Fruit fly (Drosophila melanogaster): Measurements from ENCODE around the gene CG8958.

Gene CG8958

DNA sequence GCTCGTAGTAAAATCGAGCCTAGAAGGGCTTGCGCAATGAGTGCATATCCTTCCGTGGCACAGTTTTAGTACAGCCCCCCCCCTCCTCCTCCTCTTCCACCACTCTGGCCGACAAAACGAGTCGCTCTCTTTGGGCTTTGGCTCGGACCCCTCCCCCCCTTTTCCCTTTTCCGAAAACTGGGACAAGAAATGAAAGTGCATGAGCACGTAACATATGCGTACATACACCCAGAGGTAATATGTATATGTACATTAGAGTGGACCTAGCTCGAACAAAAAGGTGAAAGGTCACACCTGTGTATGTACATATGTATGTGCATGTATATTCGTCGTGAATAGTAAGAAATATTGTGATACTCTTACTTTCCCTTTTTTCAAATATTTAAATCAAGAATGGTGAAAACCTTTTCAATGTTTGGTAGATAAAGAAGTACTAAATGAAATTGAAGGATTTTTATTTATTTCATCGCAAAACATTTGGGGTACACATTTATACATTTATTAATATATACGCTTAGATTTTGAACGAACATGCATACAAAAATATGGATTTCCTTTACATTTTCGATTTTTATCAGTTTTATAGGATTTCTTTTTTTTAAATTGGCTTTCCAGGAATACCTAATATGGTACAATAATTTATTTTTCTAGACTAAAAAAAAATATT is 9.7 kb downstream of the CG8958 start (continued):
- TF ChIP-seq Eip78C (GFP tag), result peak; percentile 65
- TF ChIP-seq CG3919 (GFP tag; optimal IDR thresholded peaks at IDR 0.05), result no peak
- no peak for TF ChIP-seq Hr39 (GFP tag; optimal IDR thresholded peaks at IDR 0.05)
- no peak for TF ChIP-seq Eip93F (GFP tag; optimal IDR thresholded peaks at IDR 0.05)
- peak; percentile 11 for TF ChIP-seq CG6276 (GFP tag; optimal IDR thresholded peaks at IDR 0.05)
- TF ChIP-seq vri (GFP tag; optimal IDR thresholded peaks at IDR 0.05), result peak; percentile 31
- peak; percentile 36 to 44 for TF ChIP-seq ss (GFP tag; optimal IDR thresholded peaks at IDR 0.05)
- TF ChIP-seq Hr38 (GFP tag; optimal IDR thresholded peaks at IDR 0.05), result no peak
- peak; percentile 35 for TF ChIP-seq Eip75B (GFP tag; optimal IDR thresholded peaks at IDR 0.05)
- TF ChIP-seq salr (GFP tag; optimal IDR thresholded peaks at IDR 0.05), result no peak
- peak; percentile 41 for TF ChIP-seq CG15336 (GFP tag; IDR thresholded peaks at IDR 0.05)
- TF ChIP-seq Gug (GFP tag; IDR thresholded peaks at IDR 0.05), result no peak
- 0 out of 3 replicates have a peak, but pooled peaks have one; percentile 19 for TF ChIP-seq eg (GFP tag; IDR thresholded peaks at IDR 0.05)
- TF ChIP-seq achi (GFP tag; optimal IDR thresholded peaks at IDR 0.05), result peak; percentile 22

DNA sequence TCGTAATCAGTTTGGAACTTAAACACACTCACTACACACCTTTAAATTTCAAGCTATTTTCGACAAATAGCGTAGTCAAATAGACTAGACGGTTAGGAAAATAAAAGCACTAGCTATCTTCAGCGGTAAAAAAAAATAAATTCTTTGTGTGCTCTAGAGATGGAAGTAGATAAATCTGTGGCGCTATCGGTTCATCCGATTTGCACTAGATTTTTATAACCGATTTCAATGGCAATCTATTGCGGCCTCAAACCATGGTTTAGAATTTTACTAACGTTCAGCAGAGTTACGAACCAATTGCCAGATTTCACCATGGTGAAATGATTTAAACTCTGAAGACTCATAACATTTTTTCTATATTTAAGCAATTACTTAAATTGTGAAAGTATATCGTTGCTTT is 13.5 kb downstream of the CG8958 start:
- TF ChIP-seq fkh (GFP tag; optimal IDR thresholded peaks at IDR 0.05) (peak; percentile 75), eg (GFP tag; IDR thresholded peaks at IDR 0.05) (0 out of 3 replicates have a peak, but pooled peaks have one; percentile 16), Sox14 (GFP tag; optimal IDR thresholded peaks at IDR 0.05) (peak; percentile 80), CG10669 (GFP tag; optimal IDR thresholded peaks at IDR 0.05) (no peak), Eip78C (GFP tag) (peak; percentile 68), CG8119 (GFP tag; IDR thresholded peaks at IDR 0.05) (no peak)

DNA sequence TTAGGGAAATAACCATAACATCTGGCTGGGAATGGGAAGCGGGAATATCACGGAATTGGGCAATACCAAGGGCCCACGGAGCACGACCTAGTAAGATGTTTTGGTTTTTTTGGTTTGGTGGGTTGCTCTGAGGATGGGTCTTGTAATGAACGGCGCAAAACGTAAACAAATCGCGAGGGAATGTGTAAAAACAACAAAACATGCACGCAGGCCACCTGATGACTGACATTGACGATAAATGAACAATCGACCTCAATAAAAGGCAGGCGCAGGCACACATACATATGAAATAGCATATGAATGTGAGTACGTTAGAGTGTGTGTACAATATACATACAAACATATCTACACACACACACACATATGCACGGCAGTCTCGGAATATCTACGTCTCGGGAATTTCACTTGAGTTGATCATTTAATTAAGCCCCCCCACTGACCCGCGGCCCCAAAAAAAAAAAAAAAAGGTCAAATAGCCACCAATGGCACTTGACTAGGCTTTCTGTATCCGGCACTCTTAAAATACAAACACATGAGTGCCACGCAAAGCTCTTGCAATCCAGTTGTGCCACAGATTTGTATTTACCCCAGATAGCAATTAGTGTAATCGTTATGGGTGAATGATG is 17.8 kb downstream of the CG8958 start:
- TF ChIP-seq Sox15 (GFP tag; optimal IDR thresholded peaks at IDR 0.05) (no peak), CG1621 (tag; optimal IDR thresholded peaks at IDR 0.05) (no peak), Eip93F (GFP tag; optimal IDR thresholded peaks at IDR 0.05) (no peak), eg (GFP tag; IDR thresholded peaks at IDR 0.05) (no peak), acj6 (GFP tag; optimal IDR thresholded peaks at IDR 0.05) (no peak), CG11902 (GFP tag; optimal IDR thresholded peaks at IDR 0.05) (no peak), CG4318 (GFP tag; optimal IDR thresholded peaks at IDR 0.05) (no peak), Sox14 (GFP tag; optimal IDR thresholded peaks at IDR 0.05) (no peak), dsx (GFP tag; optimal IDR thresholded peaks at IDR 0.05; ENCODE audit: poor library complexity, severe bottlenecking) (no peak), CG8119 (GFP tag; IDR thresholded peaks at IDR 0.05) (no peak), svp (GFP tag) (no peak), Blimp-1 (GFP tag; optimal IDR thresholded peaks at IDR 0.05) (no peak), Lpt (GFP tag; optimal IDR thresholded peaks at IDR 0.05) (no peak), lz (GFP tag; optimal IDR thresholded peaks at IDR 0.05) (no peak), CG31627 (GFP tag; optimal IDR thresholded peaks at IDR 0.05) (no peak), CG15336 (GFP tag; IDR thresholded peaks at IDR 0.05) (no peak), CG6163 (GFP tag; IDR thresholded peaks at IDR 0.05) (no peak)

DNA sequence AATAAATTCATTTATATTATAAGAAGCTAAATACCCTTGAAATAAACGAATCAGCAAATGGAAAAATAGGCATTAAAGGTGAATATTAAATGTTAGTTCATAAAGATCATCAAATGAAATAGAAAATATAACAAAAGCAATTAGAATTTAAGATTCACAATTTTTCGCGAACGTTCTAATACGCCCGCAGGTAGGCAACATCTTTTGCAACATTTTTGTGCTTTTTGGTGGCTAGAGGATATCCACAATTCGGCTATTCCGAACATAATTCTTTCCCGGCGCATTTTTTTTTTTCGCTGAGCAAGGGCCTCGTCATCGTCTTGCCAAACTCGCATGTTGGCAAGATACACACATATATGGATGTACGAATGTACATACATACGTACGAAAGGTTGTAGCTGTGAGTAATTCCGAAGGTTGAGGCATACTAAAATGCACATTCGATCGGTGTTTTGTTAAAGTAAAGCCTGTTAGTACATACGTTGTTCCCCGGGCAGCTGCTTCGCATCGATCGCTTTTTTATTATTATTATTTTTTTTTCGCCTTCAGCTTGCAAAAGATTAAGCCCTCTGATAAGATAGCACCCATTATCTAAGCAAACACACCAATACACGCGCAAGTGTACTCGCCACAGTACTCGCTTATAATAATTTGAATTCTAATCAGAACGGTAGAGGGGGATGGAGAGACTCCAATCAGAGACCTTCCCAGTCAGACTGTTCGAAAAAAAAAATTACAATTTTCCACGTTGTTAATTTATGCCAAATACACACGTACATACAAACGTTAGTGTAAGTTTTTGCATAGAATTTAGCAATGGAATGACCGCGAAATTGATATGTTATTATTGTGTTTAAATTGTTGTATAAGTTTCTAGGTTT is 19.5 kb downstream of the CG8958 start:
- TF ChIP-seq Met (GFP tag; optimal IDR thresholded peaks at IDR 0.05) (peak; percentile 78), CG15336 (GFP tag; IDR thresholded peaks at IDR 0.05) (no peak), CG10631 (GFP tag; optimal IDR thresholded peaks at IDR 0.05) (peak; percentile 45), topi (GFP tag; optimal IDR thresholded peaks at IDR 0.05) (peak; percentile 82), CG16779 (tag; optimal IDR thresholded peaks at IDR 0.05) (no peak), fd59A (GFP tag; optimal IDR thresholded peaks at IDR 0.05) (no peak), fd85E (GFP tag; optimal IDR thresholded peaks at IDR 0.05) (no peak), CG3032 (tag; optimal IDR thresholded peaks at IDR 0.05) (no peak), Hr4 (GFP tag; optimal IDR thresholded peaks at IDR 0.05) (no peak), Ets21C (GFP tag; optimal IDR thresholded peaks at IDR 0.05) (peak; percentile 55), CG6792 (GFP tag; optimal IDR thresholded peaks at IDR 0.05) (peak; percentile 50), CG11294 (GFP tag; IDR thresholded peaks at IDR 0.05) (no peak), pdm3 (GFP tag; optimal IDR thresholded peaks at IDR 0.05) (peak; percentile 58), Sox15 (GFP tag; optimal IDR thresholded peaks at IDR 0.05) (peak; percentile 43), Gug (GFP tag; IDR thresholded peaks at IDR 0.05) (no peak), CG7368 (GFP tag; optimal IDR thresholded peaks at IDR 0.05) (no peak), CG11902 (GFP tag; optimal IDR thresholded peaks at IDR 0.05) (peak; percentile 46), dac (GFP tag; optimal IDR thresholded peaks at IDR 0.05) (no peak)
